Worm (Caenorhabditis elegans): Measurements from ENCODE around the gene scl-2.

- TF ChIP-seq ceh-82 (tag; optimal IDR thresholded peaks at IDR 0.05) (no peak), snpc-4 (tag; optimal IDR thresholded peaks at IDR 0.05) (no peak), jun-1 (tag; optimal IDR thresholded peaks at IDR 0.05) (no peak), mdl-1 (tag; optimal IDR thresholded peaks at IDR 0.05) (no peak), nhr-11 (tag; optimal IDR thresholded peaks at IDR 0.05) (no peak), elt-3 (tag; optimal IDR thresholded peaks at IDR 0.05) (no peak), ceh-9 (tag; optimal IDR thresholded peaks at IDR 0.05) (no peak), ceh-16 (tag; optimal IDR thresholded peaks at IDR 0.05) (no peak), nhr-28 (tag; optimal IDR thresholded peaks at IDR 0.05) (no peak), unc-62 (GFP tag; optimal IDR thresholded peaks at IDR 0.05) (no peak)
Measured at ce11 chrIV:13070142-13070541, 12.6 kb downstream of the scl-2 start, which contains the start of gene scl-7.

Data from whole organism, L3 larva.